Worm (Caenorhabditis elegans) whole organism, mixed stage, embryonic: ENCODE data around the gene grd-16.

Experiments
- M03D4.4 ChIP-seq: sonication (generic microtip); optimal IDR thresholded peaks from 2 replicates; lab custom pipeline; 2017; ENCODE audit warnings: mild to moderate bottlenecking, missing genetic modification characterization, missing compliant biosample characterization
- lsy-2 ChIP-seq: fragments of 150-350 bp; optimal IDR thresholded peaks from 2 replicates; lab custom pipeline; 2014; ENCODE audit warnings: missing biosample characterization, missing genetic modification characterization
- nhr-76 ChIP-seq: sonication (generic microtip); optimal IDR thresholded peaks from 2 replicates; lab custom pipeline; 2017; ENCODE audit warnings: missing biosample characterization, missing genetic modification characterization
- pha-4 ChIP-seq: fragments of 150-350 bp; optimal IDR thresholded peaks from 2 replicates; lab custom pipeline; 2018; ENCODE audit warnings: missing biosample characterization, missing genetic modification reagents, missing genetic modification characterization
- snpc-4 ChIP-seq: fragments of 150-350 bp; optimal IDR thresholded peaks from 2 replicates; lab custom pipeline; 2014; ENCODE audit warnings: missing biosample characterization, missing genetic modification characterization
- unc-120 ChIP-seq: sonication (generic microtip); optimal IDR thresholded peaks from 2 replicates; lab custom pipeline; 2017; ENCODE audit warnings: missing genetic modification characterization, missing compliant biosample characterization; ENCODE audit not compliant: poor library complexity, severe bottlenecking
- unc-39 ChIP-seq: fragments of 150-350 bp; optimal IDR thresholded peaks from 2 replicates; lab custom pipeline; 2014; ENCODE audit warnings: missing biosample characterization, missing genetic modification characterization
- unc-62 ChIP-seq: fragments of 150-350 bp; optimal IDR thresholded peaks from 2 replicates; lab custom pipeline; 2014; ENCODE audit warnings: missing biosample characterization, missing genetic modification reagents, missing genetic modification characterization

DNA sequence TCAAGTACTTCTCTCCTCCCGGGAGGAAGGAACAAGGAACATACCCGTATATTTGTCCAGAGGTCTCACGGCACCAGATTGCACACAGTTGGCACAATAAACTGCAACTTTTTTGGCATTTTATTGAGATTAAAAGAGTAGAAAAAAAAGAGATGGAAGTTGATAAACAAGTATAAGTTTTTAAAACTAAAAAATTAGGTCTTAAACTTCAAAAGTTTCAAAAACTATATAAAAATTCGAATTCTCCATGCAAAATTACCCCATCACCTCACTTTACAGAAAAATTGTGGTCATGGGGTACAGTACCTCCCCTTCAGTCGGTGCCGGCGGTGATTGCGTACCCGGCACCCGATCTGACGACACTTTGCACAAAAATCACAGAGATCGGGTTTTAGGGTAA, 25.3 kb upstream of the grd-16 start, which contains the start of gene C45G7.13:
- no peak for TF ChIP-seq pha-4 (tag; lab: Kevin White, UChicago)
- TF ChIP-seq snpc-4 = no peak
- no peak for TF ChIP-seq unc-39 (tag; lab: Kevin White, UChicago)
- TF ChIP-seq M03D4.4 (tag; lab: Kevin White, UChicago) = no peak
- no peak for TF ChIP-seq unc-120 (tag; lab: Kevin White, UChicago)
- no peak for TF ChIP-seq unc-62 (GFP tag; lab: Kevin White, UChicago)
- TF ChIP-seq nhr-76 = no peak
- no peak for TF ChIP-seq lsy-2 (tag; lab: Kevin White, UChicago)
